Fruit fly (Drosophila melanogaster) whole organism, embryonic: Measurements from ENCODE around the gene Psn.

Experiments
- Asciz ChIP-seq: fragments of 200-800 bp; sonication (Bioruptor generic); optimal IDR thresholded peaks from 2 replicates; lab custom pipeline; 2017; ENCODE audit warnings: missing biosample characterization, mild to moderate bottlenecking, missing genetic modification characterization, missing genetic modification reagents
- Bteb2 ChIP-seq: fragments of 200-800 bp; sonication (Bioruptor generic); optimal IDR thresholded peaks from 2 replicates; lab custom pipeline; 2016; ENCODE audit warnings: missing biosample characterization, missing genetic modification characterization
- CG10366 ChIP-seq: fragments of 200-800 bp; sonication (Bioruptor generic); IDR thresholded peaks from 2 replicates; pipeline ENCODE4 v1.3.6; 2022; ENCODE audit warnings: missing biosample characterization, missing genetic modification characterization
- CG11085 ChIP-seq: fragments of 200-800 bp; sonication (Bioruptor generic); IDR thresholded peaks from 2 replicates; pipeline ENCODE4 v1.3.6; 2022; ENCODE audit warnings: missing biosample characterization, missing genetic modification characterization
- CG13775 ChIP-seq: fragments of 200-800 bp; sonication (Bioruptor generic); optimal IDR thresholded peaks from 3 replicates; lab custom pipeline; 2017; ENCODE audit warnings: missing biosample characterization, mild to moderate bottlenecking, missing genetic modification characterization
- CG17612 ChIP-seq: fragments of 200-800 bp; sonication (Bioruptor generic); IDR thresholded peaks from 2 replicates; pipeline ENCODE4 v1.3.6; 2022; ENCODE audit warnings: missing biosample characterization, missing genetic modification characterization
- CG17802 ChIP-seq: fragments of 200-800 bp; sonication (Bioruptor generic); optimal IDR thresholded peaks from 2 replicates; lab custom pipeline; 2018; ENCODE audit warnings: missing biosample characterization, mild to moderate bottlenecking, missing genetic modification characterization, moderate library complexity
- CG3163 ChIP-seq: fragments of 200-800 bp; sonication (Bioruptor generic); optimal IDR thresholded peaks from 3 replicates; lab custom pipeline; 2016; ENCODE audit warnings: missing biosample characterization, missing genetic modification characterization
- CG33557 ChIP-seq: fragments of 200-800 bp; sonication (Bioruptor generic); optimal IDR thresholded peaks from 2 replicates; lab custom pipeline; 2019; ENCODE audit warnings: missing biosample characterization, mild to moderate bottlenecking, missing genetic modification characterization, moderate library complexity
- CG43689 ChIP-seq: fragments of 200-800 bp; sonication (Bioruptor generic); IDR thresholded peaks from 2 replicates; pipeline ENCODE4 v1.3.6; 2022; ENCODE audit warnings: missing biosample characterization, missing genetic modification characterization
- CG4707 ChIP-seq: fragments of 200-800 bp; sonication (Bioruptor generic); optimal IDR thresholded peaks from 2 replicates; lab custom pipeline; 2018; ENCODE audit warnings: missing biosample characterization, mild to moderate bottlenecking, missing genetic modification characterization, moderate library complexity
- CG6175 ChIP-seq: fragments of 200-800 bp; sonication (Bioruptor generic); IDR thresholded peaks from 3 replicates; pipeline ENCODE4 v1.3.6; 2022; ENCODE audit warnings: missing biosample characterization, missing genetic modification characterization
- CG6683 ChIP-seq: fragments of 200-800 bp; sonication (Bioruptor generic); optimal IDR thresholded peaks from 2 replicates; lab custom pipeline; 2017; ENCODE audit warnings: missing biosample characterization, mild to moderate bottlenecking, missing genetic modification characterization, missing genetic modification reagents
- CG7839 ChIP-seq: fragments of 200-800 bp; sonication (Bioruptor generic); optimal IDR thresholded peaks from 3 replicates; lab custom pipeline; 2018; ENCODE audit warnings: missing biosample characterization, mild to moderate bottlenecking, missing genetic modification characterization, moderate library complexity
- CG8089 ChIP-seq: fragments of 200-800 bp; sonication (Bioruptor generic); optimal IDR thresholded peaks from 3 replicates; lab custom pipeline; 2016; ENCODE audit warnings: missing biosample characterization, missing genetic modification characterization
- CG8290 ChIP-seq, 3 experiments: fragments of 200-800 bp; sonication (Bioruptor generic); optimal IDR thresholded peaks; 2 replicates each; lab custom pipeline; 2016 to 2019; ENCODE audit warnings: missing biosample characterization in 3 of 3, missing genetic modification characterization in 3 of 3, mild to moderate bottlenecking in 2 of 3, moderate library complexity in 1 of 3
- CkIIα-i1 ChIP-seq: fragments of 200-800 bp; sonication (Bioruptor generic); IDR thresholded peaks from 2 replicates; pipeline ENCODE4 v1.3.6; 2022; ENCODE audit warnings: missing biosample characterization, missing genetic modification characterization
- Eip74EF ChIP-seq, 2 experiments: fragments of 200-800 bp in 1 of 2; fragments of >200 bp in 1 of 2; sonication (Bioruptor generic) in 1 of 2; optimal IDR thresholded peaks; 2 replicates each; lab custom pipeline; 2017 to 2019; ENCODE audit warnings: missing biosample characterization in 2 of 2, missing genetic modification characterization in 2 of 2, mild to moderate bottlenecking in 1 of 2, moderate library complexity in 1 of 2
- Ets97D ChIP-seq: fragments of 200-800 bp; sonication (Bioruptor generic); optimal IDR thresholded peaks from 3 replicates; lab custom pipeline; 2016; ENCODE audit warnings: missing biosample characterization, missing genetic modification characterization
- H2.0 ChIP-seq: fragments of 200-800 bp; sonication (Bioruptor generic); IDR thresholded peaks from 2 replicates; pipeline ENCODE4 v1.3.6; 2022; ENCODE audit warnings: missing biosample characterization, missing genetic modification characterization
- HLHmδ ChIP-seq: fragments of 200-800 bp; sonication (Bioruptor generic); optimal IDR thresholded peaks from 2 replicates; lab custom pipeline; 2018; ENCODE audit warnings: missing biosample characterization, mild to moderate bottlenecking, missing genetic modification characterization, moderate library complexity
- Hmr ChIP-seq: fragments of 200-800 bp; sonication (Bioruptor generic); optimal IDR thresholded peaks from 3 replicates; lab custom pipeline; 2017; ENCODE audit warnings: mild to moderate bottlenecking, missing biosample characterization, missing genetic modification reagents, missing genetic modification characterization
- MESR4 ChIP-seq: fragments of 200-800 bp; sonication (Bioruptor generic); optimal IDR thresholded peaks from 2 replicates; lab custom pipeline; 2018; ENCODE audit warnings: missing biosample characterization, mild to moderate bottlenecking, missing genetic modification characterization, moderate library complexity
- Rfx ChIP-seq: fragments of 200-800 bp; sonication (Bioruptor generic); IDR thresholded peaks from 2 replicates; pipeline ENCODE4 v1.3.6; 2022; ENCODE audit warnings: missing biosample characterization, missing genetic modification characterization
- Sox100B ChIP-seq: fragments of 200-800 bp; sonication (Bioruptor generic); optimal IDR thresholded peaks from 3 replicates; lab custom pipeline; 2018; ENCODE audit warnings: missing biosample characterization, mild to moderate bottlenecking, missing genetic modification characterization
- Vsx1 ChIP-seq: fragments of 200-800 bp; sonication (Bioruptor generic); optimal IDR thresholded peaks from 2 replicates; lab custom pipeline; 2017; ENCODE audit warnings: missing biosample characterization, mild to moderate bottlenecking, missing genetic modification characterization, missing genetic modification reagents
- YL-1 ChIP-seq: fragments of 200-800 bp; sonication (Bioruptor generic); optimal IDR thresholded peaks from 3 replicates; lab custom pipeline; 2017; ENCODE audit warnings: missing biosample characterization, mild to moderate bottlenecking, missing genetic modification characterization
- ab ChIP-seq: fragments of 200-800 bp; sonication (Bioruptor generic); optimal IDR thresholded peaks from 2 replicates; lab custom pipeline; 2016; ENCODE audit warnings: missing biosample characterization, missing genetic modification characterization
- abd-A ChIP-seq: fragments of 200-800 bp; sonication (Bioruptor generic); optimal IDR thresholded peaks from 3 replicates; lab custom pipeline; 2019; ENCODE audit warnings: missing biosample characterization, mild to moderate bottlenecking, missing genetic modification characterization, moderate library complexity
- ap ChIP-seq: fragments of 200-800 bp; sonication (Bioruptor generic); IDR thresholded peaks from 2 replicates; pipeline ENCODE4 v1.3.6; 2022; ENCODE audit warnings: missing biosample characterization, missing genetic modification characterization
- az2 ChIP-seq: fragments of 200-800 bp; sonication (Bioruptor generic); optimal IDR thresholded peaks from 3 replicates; lab custom pipeline; 2016; ENCODE audit warnings: missing biosample characterization, missing genetic modification characterization
- dan ChIP-seq: fragments of 200-800 bp; sonication (Bioruptor generic); IDR thresholded peaks from 2 replicates; pipeline ENCODE4 v1.3.6; 2022; ENCODE audit warnings: missing biosample characterization, missing genetic modification characterization
- dysf ChIP-seq: fragments of 200-800 bp; sonication (Bioruptor generic); IDR thresholded peaks from 3 replicates; pipeline ENCODE4 v1.3.6; 2022; ENCODE audit warnings: missing biosample characterization, missing genetic modification characterization
- eyg ChIP-seq: fragments of 200-800 bp; sonication (Bioruptor generic); optimal IDR thresholded peaks from 3 replicates; lab custom pipeline; 2016; ENCODE audit warnings: missing biosample characterization, missing genetic modification characterization
- ftz-f1 ChIP-seq: fragments of 200-800 bp; sonication (Bioruptor generic); optimal IDR thresholded peaks from 2 replicates; lab custom pipeline; 2016; ENCODE audit warnings: missing biosample characterization, missing genetic modification characterization
- gt ChIP-seq: fragments of 200-800 bp; sonication (Bioruptor generic); IDR thresholded peaks from 2 replicates; pipeline ENCODE4 v1.3.6; 2022; ENCODE audit warnings: missing biosample characterization, missing genetic modification characterization
- ham ChIP-seq: fragments of 200-800 bp; sonication (Bioruptor generic); IDR thresholded peaks from 2 replicates; pipeline ENCODE4 v1.3.6; 2022; ENCODE audit warnings: missing biosample characterization, missing genetic modification characterization
- ind ChIP-seq: fragments of 200-800 bp; sonication (Bioruptor generic); optimal IDR thresholded peaks from 3 replicates; lab custom pipeline; 2016; ENCODE audit warnings: missing biosample characterization, missing genetic modification characterization
- insv ChIP-seq, 2 experiments: fragments of 200-800 bp; sonication (Bioruptor generic); optimal IDR thresholded peaks; 3 replicates each; lab custom pipeline; 2016 to 2018; ENCODE audit warnings: missing biosample characterization in 2 of 2, missing genetic modification characterization in 2 of 2
- kah ChIP-seq: fragments of 200-800 bp; sonication (Bioruptor generic); optimal IDR thresholded peaks from 2 replicates; lab custom pipeline; 2018; ENCODE audit warnings: missing biosample characterization, mild to moderate bottlenecking, missing genetic modification characterization
- prd ChIP-seq, 3 experiments: fragments of >200 bp in 2 of 3; fragments of 200-800 bp in 1 of 3; sonication (Bioruptor generic) in 1 of 3; optimal IDR thresholded peaks in 2 of 3; IDR thresholded peaks in 1 of 3; 2 replicates in 2 of 3; 3 replicates in 1 of 3; pipeline versions ENCODE4 v1.3.6 to Lab custom; 2017 to 2022; ENCODE audit warnings: missing biosample characterization in 1 of 3, missing genetic modification characterization in 1 of 3
- pum ChIP-seq: fragments of 200-800 bp; sonication (Bioruptor generic); optimal IDR thresholded peaks from 2 replicates; lab custom pipeline; 2016; ENCODE audit warnings: missing biosample characterization, missing genetic modification characterization
- ro ChIP-seq: fragments of 200-800 bp; sonication (Bioruptor generic); IDR thresholded peaks from 2 replicates; pipeline ENCODE4 v1.3.6; 2022; ENCODE audit warnings: missing biosample characterization, missing genetic modification characterization
- sd ChIP-seq: fragments of 200-800 bp; sonication (Bioruptor generic); optimal IDR thresholded peaks from 3 replicates; lab custom pipeline; 2018; ENCODE audit warnings: missing biosample characterization, mild to moderate bottlenecking, missing genetic modification characterization, moderate library complexity
- sima ChIP-seq: fragments of 200-800 bp; sonication (Bioruptor generic); optimal IDR thresholded peaks from 2 replicates; lab custom pipeline; 2016; ENCODE audit warnings: missing biosample characterization, missing genetic modification characterization
- slbo ChIP-seq: fragments of 200-800 bp; sonication (Bioruptor generic); IDR thresholded peaks from 2 replicates; pipeline ENCODE4 v1.3.6; 2022; ENCODE audit warnings: missing biosample characterization, missing genetic modification characterization
- sna ChIP-seq: fragments of 200-800 bp; sonication (Bioruptor generic); IDR thresholded peaks from 2 replicates; pipeline ENCODE4 v1.3.6; 2022; ENCODE audit warnings: missing biosample characterization, missing genetic modification characterization; ENCODE audit not compliant: partially characterized antibody
- so ChIP-seq: fragments of 200-800 bp; sonication (Bioruptor generic); IDR thresholded peaks from 3 replicates; pipeline ENCODE4 v1.3.6; 2022; ENCODE audit warnings: missing biosample characterization, missing genetic modification characterization
- sug ChIP-seq: fragments of 200-800 bp; optimal IDR thresholded peaks from 2 replicates; lab custom pipeline; 2019; ENCODE audit warnings: missing biosample characterization, mild to moderate bottlenecking, missing genetic modification characterization, moderate library complexity
- vvl ChIP-seq: fragments of 200-800 bp; sonication (Bioruptor generic); IDR thresholded peaks from 2 replicates; pipeline ENCODE4 v1.3.6; 2022; ENCODE audit warnings: missing biosample characterization, missing genetic modification characterization
- wor ChIP-seq: fragments of 200-800 bp; sonication (Bioruptor generic); IDR thresholded peaks from 2 replicates; pipeline ENCODE4 v1.3.6; 2022; ENCODE audit warnings: missing biosample characterization, missing genetic modification characterization

The Psn gene

DNA sequence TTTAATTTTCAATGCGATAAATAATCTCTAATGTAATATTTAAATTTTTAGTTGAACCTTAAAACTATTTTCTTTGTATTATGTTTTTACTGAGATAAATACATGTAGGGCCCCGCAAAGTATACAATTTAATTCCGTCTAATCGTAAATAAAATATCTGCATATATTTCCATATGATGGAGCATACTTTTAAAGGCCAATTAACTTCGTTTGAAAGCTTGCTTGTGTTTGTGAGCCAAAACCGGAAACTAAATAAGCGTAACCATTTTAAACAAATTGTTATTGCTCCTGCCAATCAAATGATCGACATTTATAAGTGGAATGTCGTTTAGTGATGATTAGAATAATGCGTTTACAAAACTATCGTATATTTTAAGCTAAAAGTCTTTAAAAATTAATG lies 21.5 kb upstream of the Psn start (continued):
- TF ChIP-seq HLHmδ (GFP tag; lab: Kevin White, UChicago) = no peak
- no peak for TF ChIP-seq Rfx
- no peak for TF ChIP-seq CG7839
- TF ChIP-seq CG17612 (GFP tag; lab: Robert Waterston, UW) = no peak
- TF ChIP-seq Eip74EF (GFP tag; optimal IDR thresholded peaks at IDR 0.05; lab: Kevin White, UChicago) = peak in 1 of 2 experiments; percentile 52
- TF ChIP-seq kah = no peak
- TF ChIP-seq ftz-f1 (GFP tag; lab: Kevin White, UChicago) = no peak
- no peak for TF ChIP-seq CG8290 (GFP tag; optimal IDR thresholded peaks at IDR 0.05; lab: Kevin White, UChicago)
- TF ChIP-seq CG8290 (tag; optimal IDR thresholded peaks at IDR 0.05; lab: Kevin White, UChicago) = peak in 1 of 2 experiments; percentile 17
- no peak for TF ChIP-seq sug (tag; lab: Kevin White, UChicago)
- no peak for TF ChIP-seq Hmr (GFP tag; lab: Kevin White, UChicago)
- TF ChIP-seq gt (GFP tag; lab: Robert Waterston, UW) = no peak
- no peak for TF ChIP-seq ap (GFP tag; lab: Robert Waterston, UW)
- no peak for TF ChIP-seq H2.0 (GFP tag; lab: Robert Waterston, UW)
- TF ChIP-seq ab = no peak
- no peak for TF ChIP-seq YL-1
- TF ChIP-seq CG13775 (GFP tag; lab: Kevin White, UChicago) = no peak
- TF ChIP-seq az2 (GFP tag; lab: Kevin White, UChicago) = no peak
- TF ChIP-seq sd (tag; lab: Kevin White, UChicago) = peak; percentile 26
- no peak for TF ChIP-seq abd-A (tag; lab: Kevin White, UChicago)
- TF ChIP-seq Asciz (GFP tag; lab: Kevin White, UChicago) = no peak
- no peak for TF ChIP-seq sna (GFP tag; lab: Robert Waterston, UW)
- TF ChIP-seq insv (GFP tag; optimal IDR thresholded peaks at IDR 0.05; lab: Kevin White, UChicago) = no peak
- no peak for TF ChIP-seq MESR4 (GFP tag; lab: Kevin White, UChicago)
- TF ChIP-seq slbo (GFP tag; lab: Robert Waterston, UW) = no peak
- TF ChIP-seq so = no peak
- TF ChIP-seq ro (GFP tag; lab: Robert Waterston, UW) = no peak
- no peak for TF ChIP-seq CG17802 (tag; lab: Kevin White, UChicago)
- no peak for TF ChIP-seq CG11085 (GFP tag; lab: Robert Waterston, UW)
- TF ChIP-seq dysf (GFP tag; lab: Robert Waterston, UW) = no peak
- no peak for TF ChIP-seq ind (GFP tag; lab: Kevin White, UChicago)
- TF ChIP-seq CG6175 (GFP tag; lab: Robert Waterston, UW) = no peak
- peak; percentile 100 for TF ChIP-seq Vsx1 (GFP tag; lab: Kevin White, UChicago)
- TF ChIP-seq dan = no peak
- TF ChIP-seq wor = no peak
- no peak for TF ChIP-seq sima
- no peak for TF ChIP-seq CG8089
- no peak for TF ChIP-seq CG10366 (GFP tag; lab: Robert Waterston, UW)
- no peak for TF ChIP-seq pum (GFP tag; lab: Kevin White, UChicago)
- TF ChIP-seq ham (GFP tag; lab: Robert Waterston, UW) = no peak
- TF ChIP-seq Bteb2 (GFP tag; lab: Kevin White, UChicago) = no peak
- TF ChIP-seq CG6683 (GFP tag; lab: Kevin White, UChicago) = no peak
- no peak for TF ChIP-seq eyg (GFP tag; lab: Kevin White, UChicago)
- TF ChIP-seq Ets97D (GFP tag; lab: Kevin White, UChicago) = peak; percentile 90
- no peak for TF ChIP-seq CkIIα-i1 (GFP tag; lab: Robert Waterston, UW)
- no peak for TF ChIP-seq CG33557 (GFP tag; lab: Kevin White, UChicago)
- no peak for TF ChIP-seq prd (optimal IDR thresholded peaks at IDR 0.05; lab: Kevin White, UChicago)
- TF ChIP-seq prd (GFP tag; IDR thresholded peaks at IDR 0.05; lab: Robert Waterston, UW) = no peak
- no peak for TF ChIP-seq CG4707 (GFP tag; lab: Kevin White, UChicago)
- no peak for TF ChIP-seq CG3163 (GFP tag; lab: Kevin White, UChicago)
- TF ChIP-seq CG43689 = no peak
- TF ChIP-seq Sox100B (GFP tag; lab: Kevin White, UChicago) = peak; percentile 27
- peak; percentile 61 for TF ChIP-seq vvl (GFP tag; lab: Robert Waterston, UW)
